Worm (Caenorhabditis elegans) whole organism, L4 larva: ENCODE measurements around the gene set-8.

Experiments used
- R02D3.7 ChIP-seq: fragments of 150-350 bp; sonication (generic microtip); optimal IDR thresholded peaks from 3 replicates; lab custom pipeline; 2014; ENCODE audit warnings: missing biosample characterization, missing genetic modification characterization
- aly-2 ChIP-seq: sonication (generic microtip); optimal IDR thresholded peaks from 2 replicates; lab custom pipeline; 2018; ENCODE audit warnings: missing biosample characterization, missing genetic modification characterization
- daf-8 ChIP-seq: fragments of 200-800 bp; sonication (Bioruptor generic); IDR thresholded peaks from 2 replicates; pipeline ENCODE4 v1.3.6; 2022; ENCODE audit warnings: missing genetic modification characterization, missing compliant biosample characterization
- fos-1 ChIP-seq: fragments of 150-350 bp; optimal IDR thresholded peaks from 2 replicates; lab custom pipeline; 2014; ENCODE audit warnings: missing biosample characterization, missing genetic modification characterization
- hlh-30 ChIP-seq: sonication (generic microtip); optimal IDR thresholded peaks from 2 replicates; lab custom pipeline; 2017; ENCODE audit warnings: antibody characterized with exemption, mild to moderate bottlenecking, missing genetic modification characterization, missing compliant biosample characterization; ENCODE audit not compliant: insufficient read depth
- lin-39 ChIP-seq: fragments of 150-350 bp; optimal IDR thresholded peaks from 2 replicates; lab custom pipeline; 2014; ENCODE audit warnings: missing biosample characterization, missing genetic modification reagents, missing genetic modification characterization
- nhr-111 ChIP-seq: fragments of 200-800 bp; sonication (Bioruptor generic); optimal IDR thresholded peaks from 2 replicates; lab custom pipeline; 2018; ENCODE audit warnings: mild to moderate bottlenecking, missing genetic modification characterization, missing compliant biosample characterization
- nhr-48 ChIP-seq: sonication (generic microtip); optimal IDR thresholded peaks from 2 replicates; lab custom pipeline; 2016; ENCODE audit warnings: mild to moderate bottlenecking, missing genetic modification characterization, missing compliant biosample characterization

ce11 chrX:13442446-13442845 lies 4.1 kb upstream of the set-8 start:
- no peak for TF ChIP-seq nhr-111 (GFP tag; lab: Kevin White, UChicago)
- no peak for TF ChIP-seq daf-8 (GFP tag; lab: Robert Waterston, UW)
- peak; percentile 70 for TF ChIP-seq hlh-30 (tag; lab: Kevin White, UChicago)
- TF ChIP-seq nhr-48, result peak; percentile 31
- no peak for TF ChIP-seq R02D3.7
- no peak for TF ChIP-seq lin-39 (tag; lab: Kevin White, UChicago)
- TF ChIP-seq aly-2 (tag; lab: Kevin White, UChicago), result no peak
- TF ChIP-seq fos-1 (tag; lab: Kevin White, UChicago), result no peak
